4 worm cellular contexts compared by ENCODE assay signal in genomic region chrII:12930138-12930537, ce11.
TF ChIP-seq lines count a peak whose summit lies in the region.

No protein-coding gene starts in this region.

TF ChIP-seq in whole organism, L2 larva, 48 proteins besides CTCF, POLR2A, EP300 and RAD21:
- TF ChIP-seq ceh-16 (tag; optimal IDR thresholded peaks at IDR 0.05; lab: Kevin White, UChicago): no peak
- no peak for TF ChIP-seq dmd-4 (tag; optimal IDR thresholded peaks at IDR 0.05; lab: Kevin White, UChicago)
- TF ChIP-seq zag-1 (tag; optimal IDR thresholded peaks at IDR 0.05; lab: Kevin White, UChicago): no peak
- no peak for TF ChIP-seq C34F6.9 (tag; optimal IDR thresholded peaks at IDR 0.05; lab: Kevin White, UChicago)
- TF ChIP-seq nhr-23 (tag; optimal IDR thresholded peaks at IDR 0.05; lab: Kevin White, UChicago): no peak
- peak; percentile 13 for TF ChIP-seq fos-1 (tag; optimal IDR thresholded peaks at IDR 0.05; lab: Kevin White, UChicago)

TF ChIP-seq in whole organism, L3 larva, 47 proteins besides CTCF, POLR2A, EP300 and RAD21:
- TF ChIP-seq nfya-1 (tag; optimal IDR thresholded peaks at IDR 0.05; lab: Kevin White, UChicago; ENCODE audit: insufficient read depth) (no peak), elt-2 (tag; optimal IDR thresholded peaks at IDR 0.05; lab: Kevin White, UChicago) (peak; percentile 69), hmg-11 (tag; optimal IDR thresholded peaks at IDR 0.05; lab: Kevin White, UChicago) (no peak), daf-12 (tag; optimal IDR thresholded peaks at IDR 0.05; lab: Kevin White, UChicago) (no peak), egl-5 (tag; optimal IDR thresholded peaks at IDR 0.05; lab: Kevin White, UChicago) (no peak), lsy-12 (tag; optimal IDR thresholded peaks at IDR 0.05; lab: Kevin White, UChicago) (no peak), ceh-16 (tag; optimal IDR thresholded peaks at IDR 0.05; lab: Kevin White, UChicago) (no peak), tbx-2 (tag; optimal IDR thresholded peaks at IDR 0.05; lab: Kevin White, UChicago) (no peak), lin-15B (tag; optimal IDR thresholded peaks at IDR 0.05; lab: Kevin White, UChicago) (no peak), ceh-28 (tag; optimal IDR thresholded peaks at IDR 0.05; lab: Kevin White, UChicago) (no peak), pqm-1 (tag; optimal IDR thresholded peaks at IDR 0.05; lab: Kevin White, UChicago) (peak; percentile 22), nhr-12 (tag; optimal IDR thresholded peaks at IDR 0.05; lab: Kevin White, UChicago) (no peak), R02D3.7 (tag; optimal IDR thresholded peaks at IDR 0.05; lab: Kevin White, UChicago) (no peak), nhr-43 (tag; optimal IDR thresholded peaks at IDR 0.05; lab: Kevin White, UChicago; ENCODE audit: poor library complexity, severe bottlenecking) (no peak), elt-1 (tag; optimal IDR thresholded peaks at IDR 0.05; lab: Kevin White, UChicago) (no peak)

TF ChIP-seq in whole organism, L4 larva, 104 proteins besides CTCF, POLR2A, EP300 and RAD21:
- peak in 1 of 2 experiments; percentile 87 for TF ChIP-seq unc-62 (GFP tag; optimal IDR thresholded peaks at IDR 0.05 in 1 of 2; lab: Kevin White, UChicago)
- TF ChIP-seq unc-62 (tag; optimal IDR thresholded peaks at IDR 0.05; lab: Kevin White, UChicago): no peak
- no peak for TF ChIP-seq F26F4.8 (GFP tag; conservative IDR thresholded peaks at IDR 0.05; lab: Robert Waterston, UW)
- peak; percentile 44 for TF ChIP-seq pqm-1 (tag; optimal IDR thresholded peaks at IDR 0.05; lab: Kevin White, UChicago)

TF ChIP-seq in whole organism, young adult, 124 proteins besides CTCF, POLR2A, EP300 and RAD21:
- TF ChIP-seq nhr-80 (tag; optimal IDR thresholded peaks at IDR 0.05; lab: Kevin White, UChicago): peak; percentile 33
- no peak for TF ChIP-seq rcor-1 (GFP tag; IDR thresholded peaks at IDR 0.05; lab: Robert Waterston, UW)
- TF ChIP-seq akir-1 (GFP tag; optimal IDR thresholded peaks at IDR 0.05; lab: Kevin White, UChicago): no peak
TF ChIP-seq in whole organism, young adult: peak in this region for 1.
